Worm (Caenorhabditis elegans) whole organism, L2 larva: ENCODE data around the gene itsn-1.
"Not testable (repeated sequence)": the region's sequence is repeated elsewhere in the genome, so short reads cannot be mapped to it uniquely, and the experiment has no call there.

Experiments
- egl-27 ChIP-seq: sonication (generic microtip); optimal IDR thresholded peaks from 3 replicates; lab custom pipeline; 2017; ENCODE audit warnings: missing biosample characterization, missing genetic modification reagents, missing genetic modification characterization
- elt-3 ChIP-seq: sonication (generic microtip); optimal IDR thresholded peaks from 2 replicates; lab custom pipeline; 2017; ENCODE audit warnings: missing biosample characterization, missing genetic modification characterization
- lin-13 ChIP-seq: fragments of 150-350 bp; optimal IDR thresholded peaks from 2 replicates; lab custom pipeline; 2014; ENCODE audit warnings: missing biosample characterization, missing genetic modification reagents, missing genetic modification characterization
- nhr-12 ChIP-seq: fragments of 150-350 bp; optimal IDR thresholded peaks from 2 replicates; lab custom pipeline; 2014; ENCODE audit warnings: missing biosample characterization, missing genetic modification characterization
- skn-1 ChIP-seq: sonication (generic microtip); optimal IDR thresholded peaks from 2 replicates; lab custom pipeline; 2017; ENCODE audit warnings: missing biosample characterization, missing genetic modification characterization
- zag-1 ChIP-seq: fragments of 150-350 bp; optimal IDR thresholded peaks from 2 replicates; lab custom pipeline; 2014; ENCODE audit warnings: missing biosample characterization, missing genetic modification characterization

DNA sequence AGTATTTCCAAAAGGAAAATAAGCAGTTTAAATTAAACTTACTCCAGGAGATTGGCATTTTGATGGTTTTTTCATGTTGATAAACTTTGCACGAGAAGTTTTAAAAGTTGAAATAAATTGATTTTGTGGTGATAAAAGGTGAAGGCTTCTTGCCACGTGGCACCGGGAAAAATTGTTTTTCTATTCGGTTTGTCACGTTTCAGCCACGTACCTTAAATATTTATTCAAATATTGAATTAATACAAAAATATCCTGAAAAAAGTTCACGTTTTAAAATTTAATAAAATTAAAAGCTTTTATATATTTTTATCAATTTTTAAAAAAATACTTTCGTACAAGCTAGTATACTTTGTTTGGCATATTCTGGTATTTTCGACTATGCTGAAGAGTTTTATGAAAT is 48.7 kb upstream of the itsn-1 start, which contains the start of gene Y116A8C.24:
- not testable (repeated sequence) for TF ChIP-seq elt-3 (tag; lab: Kevin White, UChicago); lin-13; skn-1 (tag; lab: Kevin White, UChicago); nhr-12 (tag; lab: Kevin White, UChicago); egl-27; zag-1 (tag; lab: Kevin White, UChicago)
